Fruit fly (Drosophila melanogaster) whole organism, embryonic: ENCODE data around the gene AIMP2.

Experiments
- Antp ChIP-seq: fragments of 200-800 bp; sonication (Bioruptor generic); optimal IDR thresholded peaks from 3 replicates; lab custom pipeline; 2016; ENCODE audit warnings: missing biosample characterization, missing genetic modification characterization
- Atf6 ChIP-seq: fragments of 200-800 bp; sonication (Bioruptor generic); IDR thresholded peaks from 2 replicates; pipeline ENCODE4 v1.3.6; 2022; ENCODE audit warnings: missing biosample characterization, missing genetic modification characterization
- Awh ChIP-seq: fragments of 200-800 bp; sonication (Bioruptor generic); IDR thresholded peaks from 2 replicates; pipeline ENCODE4, ENCODE4 v1.3.6; 2022; ENCODE audit warnings: missing biosample characterization, missing genetic modification characterization
- BEAF-32 ChIP-seq: fragments of 200-800 bp; sonication (Bioruptor generic); optimal IDR thresholded peaks from 3 replicates; lab custom pipeline; 2017; ENCODE audit warnings: missing biosample characterization, missing genetic modification characterization, mild to moderate bottlenecking, moderate library complexity, missing genetic modification reagents
- Bdp1 ChIP-seq: fragments of 200-800 bp; sonication (Bioruptor generic); optimal IDR thresholded peaks from 3 replicates; lab custom pipeline; 2016; ENCODE audit warnings: missing biosample characterization, missing genetic modification characterization
- BtbVII ChIP-seq: fragments of 200-800 bp; sonication (Bioruptor generic); optimal IDR thresholded peaks from 3 replicates; lab custom pipeline; 2017; ENCODE audit warnings: missing biosample characterization, mild to moderate bottlenecking, missing genetic modification characterization
- CG10565 ChIP-seq: fragments of 200-800 bp; sonication (Bioruptor generic); optimal IDR thresholded peaks from 3 replicates; lab custom pipeline; 2016; ENCODE audit warnings: missing biosample characterization, mild to moderate bottlenecking, missing genetic modification characterization
- CG11456 ChIP-seq: fragments of 200-800 bp; sonication (Bioruptor generic); IDR thresholded peaks from 3 replicates; pipeline ENCODE4 v1.3.6; 2022; ENCODE audit warnings: missing biosample characterization, missing genetic modification characterization
- CG11560 ChIP-seq: fragments of 200-800 bp; sonication (Bioruptor generic); IDR thresholded peaks from 3 replicates; pipeline ENCODE4 v1.3.6; 2022; ENCODE audit warnings: missing biosample characterization, missing genetic modification characterization
- CG11723 ChIP-seq: fragments of 200-800 bp; sonication (Bioruptor generic); optimal IDR thresholded peaks from 2 replicates; lab custom pipeline; 2017; ENCODE audit warnings: missing biosample characterization, mild to moderate bottlenecking, missing genetic modification characterization
- CG12155 ChIP-seq: fragments of 200-800 bp; sonication (Bioruptor generic); optimal IDR thresholded peaks from 3 replicates; lab custom pipeline; 2016; ENCODE audit warnings: missing biosample characterization, missing genetic modification characterization
- CG12391 ChIP-seq: fragments of 200-800 bp; sonication (Bioruptor generic); optimal IDR thresholded peaks from 3 replicates; lab custom pipeline; 2018; ENCODE audit warnings: missing biosample characterization, mild to moderate bottlenecking, missing genetic modification characterization, moderate library complexity
- CG12744 ChIP-seq: fragments of 200-800 bp; sonication (Bioruptor generic); optimal IDR thresholded peaks from 2 replicates; lab custom pipeline; 2016; ENCODE audit warnings: missing biosample characterization, missing genetic modification characterization
- CG13775 ChIP-seq: fragments of 200-800 bp; sonication (Bioruptor generic); optimal IDR thresholded peaks from 3 replicates; lab custom pipeline; 2017; ENCODE audit warnings: missing biosample characterization, mild to moderate bottlenecking, missing genetic modification characterization
- CG14014 ChIP-seq: fragments of 200-800 bp; sonication (Bioruptor generic); IDR thresholded peaks from 2 replicates; pipeline ENCODE4 v1.3.6; 2022; ENCODE audit warnings: missing biosample characterization, missing genetic modification characterization
- CG15011 ChIP-seq: fragments of 200-800 bp; sonication (Bioruptor generic); optimal IDR thresholded peaks from 3 replicates; lab custom pipeline; 2018; ENCODE audit warnings: missing biosample characterization, mild to moderate bottlenecking, missing genetic modification characterization
- CG17361 ChIP-seq: fragments of 200-800 bp; sonication (Bioruptor generic); IDR thresholded peaks from 3 replicates; pipeline ENCODE4 v1.3.6; 2022; ENCODE audit warnings: missing biosample characterization, missing genetic modification characterization
- CG17912 ChIP-seq: fragments of 200-800 bp; sonication (Bioruptor generic); optimal IDR thresholded peaks from 2 replicates; lab custom pipeline; 2018; ENCODE audit warnings: missing biosample characterization, mild to moderate bottlenecking, missing genetic modification characterization
- CG2129 ChIP-seq: fragments of 200-800 bp; sonication (Bioruptor generic); IDR thresholded peaks from 2 replicates; pipeline ENCODE4 v1.3.6; 2022; ENCODE audit warnings: missing biosample characterization, missing genetic modification characterization; ENCODE audit not compliant: partially characterized antibody
- CG3726 ChIP-seq: fragments of 200-800 bp; sonication (Bioruptor generic); IDR thresholded peaks from 3 replicates; pipeline ENCODE4, ENCODE4 v1.3.6; 2022; ENCODE audit warnings: missing biosample characterization, missing genetic modification characterization
- CG6683 ChIP-seq: fragments of 200-800 bp; sonication (Bioruptor generic); optimal IDR thresholded peaks from 2 replicates; lab custom pipeline; 2017; ENCODE audit warnings: missing biosample characterization, mild to moderate bottlenecking, missing genetic modification characterization, missing genetic modification reagents
- CG9727 ChIP-seq: fragments of 200-800 bp; sonication (Bioruptor generic); optimal IDR thresholded peaks from 3 replicates; lab custom pipeline; 2017; ENCODE audit warnings: missing biosample characterization, mild to moderate bottlenecking, missing genetic modification characterization
- CkIIα-i1 ChIP-seq: fragments of 200-800 bp; sonication (Bioruptor generic); IDR thresholded peaks from 2 replicates; pipeline ENCODE4 v1.3.6; 2022; ENCODE audit warnings: missing biosample characterization, missing genetic modification characterization
- Deaf1 ChIP-seq: fragments of 200-800 bp; optimal IDR thresholded peaks from 3 replicates; lab custom pipeline; 2019; ENCODE audit warnings: missing biosample characterization, mild to moderate bottlenecking, missing genetic modification characterization, moderate library complexity
- Dfd ChIP-seq, 2 experiments: fragments of >200 bp; optimal IDR thresholded peaks; 2 replicates each; lab custom pipeline; 2017; ENCODE audit warnings: missing biosample characterization in 2 of 2, missing genetic modification characterization in 2 of 2
- Dp ChIP-seq: fragments of 200-800 bp; sonication (Bioruptor generic); optimal IDR thresholded peaks from 2 replicates; lab custom pipeline; 2018; ENCODE audit warnings: missing biosample characterization, mild to moderate bottlenecking, missing genetic modification characterization, moderate library complexity
- Elba2 ChIP-seq: fragments of 200-800 bp; sonication (Bioruptor generic); optimal IDR thresholded peaks from 3 replicates; lab custom pipeline; 2016; ENCODE audit warnings: missing biosample characterization, missing genetic modification characterization
- Hey ChIP-seq: fragments of 200-800 bp; sonication (Bioruptor generic); optimal IDR thresholded peaks from 3 replicates; lab custom pipeline; 2018; ENCODE audit warnings: missing biosample characterization, mild to moderate bottlenecking, missing genetic modification characterization
- Lhr ChIP-seq: fragments of 200-800 bp; sonication (Bioruptor generic); optimal IDR thresholded peaks from 3 replicates; lab custom pipeline; 2017; ENCODE audit warnings: mild to moderate bottlenecking, missing biosample characterization, missing genetic modification reagents, missing genetic modification characterization
- Nf-YB ChIP-seq: fragments of 200-800 bp; sonication (Bioruptor generic); optimal IDR thresholded peaks from 3 replicates; lab custom pipeline; 2019; ENCODE audit warnings: missing biosample characterization, mild to moderate bottlenecking, missing genetic modification characterization, moderate library complexity
- Poxn ChIP-seq: fragments of 200-800 bp; sonication (Bioruptor generic); IDR thresholded peaks from 2 replicates; pipeline ENCODE4 v1.3.6; 2022; ENCODE audit warnings: missing biosample characterization, missing genetic modification characterization
- abd-A ChIP-seq: fragments of 200-800 bp; sonication (Bioruptor generic); optimal IDR thresholded peaks from 3 replicates; lab custom pipeline; 2019; ENCODE audit warnings: missing biosample characterization, mild to moderate bottlenecking, missing genetic modification characterization, moderate library complexity
- al ChIP-seq: fragments of 200-800 bp; sonication (Bioruptor generic); IDR thresholded peaks from 2 replicates; pipeline ENCODE4 v1.3.6; 2022; ENCODE audit warnings: missing biosample characterization, missing genetic modification characterization
- ara ChIP-seq: fragments of 200-800 bp; sonication (Bioruptor generic); IDR thresholded peaks from 2 replicates; pipeline ENCODE4 v1.3.6; 2022; ENCODE audit warnings: missing biosample characterization, missing genetic modification characterization
- cad ChIP-seq: fragments of >200 bp; optimal IDR thresholded peaks from 2 replicates; lab custom pipeline; 2017; ENCODE audit warnings: missing biosample characterization, missing genetic modification characterization
- cg ChIP-seq: fragments of 200-800 bp; sonication (Bioruptor generic); optimal IDR thresholded peaks from 3 replicates; lab custom pipeline; 2019; ENCODE audit warnings: missing biosample characterization, mild to moderate bottlenecking, missing genetic modification characterization, moderate library complexity
- chif ChIP-seq, 2 experiments: fragments of 200-800 bp; sonication (Bioruptor generic); optimal IDR thresholded peaks; 3 replicates each; lab custom pipeline; 2016; ENCODE audit warnings: missing biosample characterization in 2 of 2, missing genetic modification characterization in 2 of 2
- ci ChIP-seq: fragments of 200-800 bp; sonication (Bioruptor generic); IDR thresholded peaks from 3 replicates; pipeline ENCODE4 v1.3.6; 2022; ENCODE audit warnings: missing biosample characterization, missing genetic modification characterization
- emc ChIP-seq: fragments of 200-800 bp; sonication (Bioruptor generic); optimal IDR thresholded peaks from 2 replicates; lab custom pipeline; 2016; ENCODE audit warnings: missing biosample characterization, missing genetic modification characterization
- eve ChIP-seq, 2 experiments: fragments of >200 bp; optimal IDR thresholded peaks; 2 replicates each; lab custom pipeline; 2017; ENCODE audit warnings: missing biosample characterization in 2 of 2, missing genetic modification characterization in 2 of 2
- gcm ChIP-seq: fragments of 200-800 bp; sonication (Bioruptor generic); optimal IDR thresholded peaks from 2 replicates; lab custom pipeline; 2019; ENCODE audit warnings: missing biosample characterization, mild to moderate bottlenecking, missing genetic modification characterization, moderate library complexity
- ind ChIP-seq: fragments of 200-800 bp; sonication (Bioruptor generic); optimal IDR thresholded peaks from 3 replicates; lab custom pipeline; 2016; ENCODE audit warnings: missing biosample characterization, missing genetic modification characterization
- kay ChIP-seq: fragments of 200-800 bp; sonication (Bioruptor generic); optimal IDR thresholded peaks from 2 replicates; lab custom pipeline; 2016; ENCODE audit warnings: missing biosample characterization, missing genetic modification characterization
- org-1 ChIP-seq: fragments of 200-800 bp; sonication (Bioruptor generic); optimal IDR thresholded peaks from 2 replicates; lab custom pipeline; 2017; ENCODE audit warnings: missing biosample characterization, missing genetic modification characterization
- prd ChIP-seq, 3 experiments: fragments of >200 bp in 2 of 3; fragments of 200-800 bp in 1 of 3; sonication (Bioruptor generic) in 1 of 3; optimal IDR thresholded peaks in 2 of 3; IDR thresholded peaks in 1 of 3; 2 replicates in 2 of 3; 3 replicates in 1 of 3; pipeline versions ENCODE4 v1.3.6 to Lab custom; 2017 to 2022; ENCODE audit warnings: missing biosample characterization in 1 of 3, missing genetic modification characterization in 1 of 3
- pzg ChIP-seq: fragments of 200-800 bp; sonication (Bioruptor generic); optimal IDR thresholded peaks from 3 replicates; lab custom pipeline; 2018; ENCODE audit warnings: missing biosample characterization, mild to moderate bottlenecking, missing genetic modification characterization, moderate library complexity
- sd ChIP-seq: fragments of 200-800 bp; sonication (Bioruptor generic); optimal IDR thresholded peaks from 3 replicates; lab custom pipeline; 2018; ENCODE audit warnings: missing biosample characterization, mild to moderate bottlenecking, missing genetic modification characterization, moderate library complexity
- vnd ChIP-seq: fragments of 200-800 bp; sonication (Bioruptor generic); IDR thresholded peaks from 3 replicates; pipeline ENCODE4 v1.3.6; 2022; ENCODE audit warnings: missing biosample characterization, missing genetic modification characterization; ENCODE audit not compliant: partially characterized antibody
- zfh1 ChIP-seq: fragments of 200-800 bp; sonication (Bioruptor generic); IDR thresholded peaks from 3 replicates; pipeline ENCODE4 v1.3.6; 2022; ENCODE audit warnings: missing biosample characterization, missing genetic modification characterization

Gene AIMP2

DNA sequence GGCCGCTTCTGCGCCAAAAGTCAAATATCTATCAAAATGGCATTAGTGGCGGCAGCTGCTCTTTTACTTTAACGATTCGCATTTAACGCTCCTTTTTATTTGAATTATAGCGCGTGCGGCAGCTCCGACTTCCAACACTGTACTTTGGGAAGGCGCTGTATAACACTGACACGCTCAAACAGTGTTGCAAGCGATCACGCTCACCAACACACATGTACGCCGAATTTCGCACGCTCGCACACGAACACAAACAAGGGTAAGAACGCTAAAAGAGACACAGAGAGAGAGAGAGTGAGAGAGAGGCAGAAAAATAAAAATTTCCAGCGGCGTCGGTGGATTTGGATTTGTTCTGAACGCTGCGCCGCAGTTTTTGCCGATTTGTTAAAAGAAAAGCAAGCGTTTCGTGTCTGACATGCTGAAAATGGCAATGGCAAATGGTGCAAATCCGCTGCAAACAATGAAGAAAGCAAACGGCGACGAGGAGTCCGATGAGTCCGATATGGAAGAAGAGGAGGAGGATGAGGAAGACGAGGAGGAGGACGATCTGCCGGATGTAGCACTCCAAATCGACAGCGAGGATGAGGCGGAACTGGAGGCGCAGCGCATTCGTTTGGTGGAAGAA is 36.3 kb downstream of the AIMP2 start, which contains the start of gene Phs (continued):
- peak; percentile 52 for TF ChIP-seq BtbVII
- no peak for TF ChIP-seq vnd (GFP tag; lab: Robert Waterston, UW)
- TF ChIP-seq CG13775 (GFP tag; lab: Kevin White, UChicago) = peak; percentile 9
- peak; percentile 13 for TF ChIP-seq gcm
- peak; percentile 10 for TF ChIP-seq CG9727 (GFP tag; lab: Kevin White, UChicago)
- peak; percentile 61 for TF ChIP-seq kay
- TF ChIP-seq CG12744 (GFP tag; lab: Kevin White, UChicago) = peak; percentile 87
- TF ChIP-seq sd (tag; lab: Kevin White, UChicago) = peak; percentile 42
- TF ChIP-seq BEAF-32 (GFP tag; lab: Kevin White, UChicago) = peak; percentile 39
- peak; percentile 98 for TF ChIP-seq cg (GFP tag; lab: Kevin White, UChicago)
- TF ChIP-seq Dfd (GFP tag; optimal IDR thresholded peaks at IDR 0.05; lab: Kevin White, UChicago) = no peak
- TF ChIP-seq Atf6 (GFP tag; lab: Robert Waterston, UW) = peak; percentile 72
- TF ChIP-seq abd-A (tag; lab: Kevin White, UChicago) = no peak
- TF ChIP-seq CG3726 = no peak
- TF ChIP-seq Awh (GFP tag; lab: Robert Waterston, UW) = peak; percentile 62; the same call in 1 of the 2 replicates
- peak; percentile 93 for TF ChIP-seq zfh1 (GFP tag; lab: Robert Waterston, UW)
- TF ChIP-seq Nf-YB (GFP tag; lab: Kevin White, UChicago) = no peak
- no peak for TF ChIP-seq prd (optimal IDR thresholded peaks at IDR 0.05; lab: Kevin White, UChicago)
- peak; percentile 78 for TF ChIP-seq prd (GFP tag; IDR thresholded peaks at IDR 0.05; lab: Robert Waterston, UW)
- TF ChIP-seq ara (GFP tag; lab: Robert Waterston, UW) = peak; percentile 74
- no peak for TF ChIP-seq cad (GFP tag; lab: Kevin White, UChicago)
- TF ChIP-seq CG11560 = no peak
- TF ChIP-seq CG6683 (GFP tag; lab: Kevin White, UChicago) = peak; percentile 41
- TF ChIP-seq CG12391 (tag; lab: Kevin White, UChicago) = peak; percentile 50
- TF ChIP-seq CG2129 (GFP tag; lab: Robert Waterston, UW) = no peak
- TF ChIP-seq chif (GFP tag; optimal IDR thresholded peaks at IDR 0.05; lab: Kevin White, UChicago) = peak; percentile 72 to 87
- TF ChIP-seq Elba2 (GFP tag; lab: Kevin White, UChicago) = peak; percentile 63
- peak; percentile 64 for TF ChIP-seq CG11723 (GFP tag; lab: Kevin White, UChicago)
- TF ChIP-seq CG12155 (GFP tag; lab: Kevin White, UChicago) = peak; percentile 88
- peak; percentile 50; the same call in 1 of the 3 replicates for TF ChIP-seq CG17361 (GFP tag; lab: Robert Waterston, UW)
- TF ChIP-seq Deaf1 (tag; lab: Kevin White, UChicago) = peak; percentile 24
- TF ChIP-seq emc (GFP tag; lab: Kevin White, UChicago) = peak; percentile 56
- TF ChIP-seq ind (GFP tag; lab: Kevin White, UChicago) = peak; percentile 88
- TF ChIP-seq CkIIα-i1 = no peak
- peak; percentile 85 for TF ChIP-seq pzg
- peak; percentile 69 for TF ChIP-seq CG14014 (GFP tag; lab: Robert Waterston, UW)
- TF ChIP-seq CG11456 (GFP tag; lab: Robert Waterston, UW) = peak; percentile 90
- no peak for TF ChIP-seq eve (GFP tag; optimal IDR thresholded peaks at IDR 0.05; lab: Kevin White, UChicago)
- peak; percentile 8; the same call in 1 of the 2 replicates for TF ChIP-seq Poxn (GFP tag; lab: Robert Waterston, UW)
- peak; percentile 81 for TF ChIP-seq CG17912 (GFP tag; lab: Kevin White, UChicago)
- TF ChIP-seq Antp = peak; percentile 93
- peak; percentile 70 for TF ChIP-seq org-1
- TF ChIP-seq Bdp1 (GFP tag; lab: Kevin White, UChicago) = peak; percentile 84
- no peak for TF ChIP-seq CG10565
- TF ChIP-seq Lhr (GFP tag; lab: Kevin White, UChicago) = peak; percentile 64
- TF ChIP-seq Dp (GFP tag; lab: Kevin White, UChicago) = peak; percentile 98
- peak; percentile 19 for TF ChIP-seq CG15011 (GFP tag; lab: Kevin White, UChicago)
- no peak for TF ChIP-seq Hey (tag; lab: Kevin White, UChicago)
- TF ChIP-seq ci = peak; percentile 87
- TF ChIP-seq al (GFP tag; lab: Robert Waterston, UW) = peak; percentile 62
